Fruit fly (Drosophila melanogaster) whole organism, embryonic: ENCODE data around the gene chrb.

Experiments used
- Ada2b ChIP-seq: fragments of 200-800 bp; sonication (Bioruptor generic); IDR thresholded peaks from 2 replicates; pipeline ENCODE4 v1.3.6; 2022; ENCODE audit warnings: missing biosample characterization, missing genetic modification characterization
- B-H1 ChIP-seq: fragments of 200-800 bp; sonication (Bioruptor generic); IDR thresholded peaks from 3 replicates; pipeline ENCODE4 v1.3.6; 2022; ENCODE audit warnings: missing biosample characterization, missing genetic modification characterization
- BEAF-32 ChIP-seq: fragments of 200-800 bp; sonication (Bioruptor generic); optimal IDR thresholded peaks from 3 replicates; lab custom pipeline; 2017; ENCODE audit warnings: missing biosample characterization, missing genetic modification characterization, mild to moderate bottlenecking, moderate library complexity, missing genetic modification reagents
- Bdp1 ChIP-seq: fragments of 200-800 bp; sonication (Bioruptor generic); optimal IDR thresholded peaks from 3 replicates; lab custom pipeline; 2016; ENCODE audit warnings: missing biosample characterization, missing genetic modification characterization
- CG10979 ChIP-seq: fragments of 200-800 bp; sonication (Bioruptor generic); optimal IDR thresholded peaks from 2 replicates; lab custom pipeline; 2018; ENCODE audit warnings: missing biosample characterization, mild to moderate bottlenecking, missing genetic modification characterization, moderate library complexity
- CG12155 ChIP-seq: fragments of 200-800 bp; sonication (Bioruptor generic); optimal IDR thresholded peaks from 3 replicates; lab custom pipeline; 2016; ENCODE audit warnings: missing biosample characterization, missing genetic modification characterization
- CG12659 ChIP-seq: fragments of 200-800 bp; sonication (Bioruptor generic); optimal IDR thresholded peaks from 3 replicates; lab custom pipeline; 2017; ENCODE audit warnings: mild to moderate bottlenecking, missing biosample characterization, missing genetic modification reagents, missing genetic modification characterization
- CG13424 ChIP-seq: fragments of 200-800 bp; sonication (Bioruptor generic); optimal IDR thresholded peaks from 2 replicates; lab custom pipeline; 2019; ENCODE audit warnings: missing biosample characterization, mild to moderate bottlenecking, missing genetic modification characterization, moderate library complexity
- CG14667 ChIP-seq: fragments of 200-800 bp; sonication (Bioruptor generic); IDR thresholded peaks from 2 replicates; pipeline ENCODE4 v1.3.6; 2022; ENCODE audit warnings: missing biosample characterization, missing genetic modification characterization
- CG15696 ChIP-seq: fragments of 200-800 bp; sonication (Bioruptor generic); optimal IDR thresholded peaks from 2 replicates; lab custom pipeline; 2019; ENCODE audit warnings: missing biosample characterization, mild to moderate bottlenecking, missing genetic modification characterization, moderate library complexity
- CG16779 ChIP-seq: fragments of 200-800 bp; sonication (Bioruptor generic); IDR thresholded peaks from 2 replicates; pipeline ENCODE4 v1.3.6; 2022; ENCODE audit warnings: missing biosample characterization, missing genetic modification characterization
- CG17186 ChIP-seq: fragments of 200-800 bp; sonication (Bioruptor generic); optimal IDR thresholded peaks from 3 replicates; lab custom pipeline; 2017; ENCODE audit warnings: missing biosample characterization, missing genetic modification reagents, missing genetic modification characterization
- CG17568 ChIP-seq: fragments of 200-800 bp; sonication (Bioruptor generic); optimal IDR thresholded peaks from 2 replicates; lab custom pipeline; 2018; ENCODE audit warnings: missing biosample characterization, mild to moderate bottlenecking, missing genetic modification characterization, moderate library complexity
- CG2120 ChIP-seq: fragments of 200-800 bp; sonication (Bioruptor generic); optimal IDR thresholded peaks from 3 replicates; lab custom pipeline; 2016; ENCODE audit warnings: missing biosample characterization, missing genetic modification characterization
- CG31388 ChIP-seq: fragments of 200-800 bp; sonication (Bioruptor generic); optimal IDR thresholded peaks from 2 replicates; lab custom pipeline; 2016; ENCODE audit warnings: missing biosample characterization, missing genetic modification characterization
- CG3163 ChIP-seq: fragments of 200-800 bp; sonication (Bioruptor generic); optimal IDR thresholded peaks from 3 replicates; lab custom pipeline; 2016; ENCODE audit warnings: missing biosample characterization, missing genetic modification characterization
- CG32532 ChIP-seq: fragments of 200-800 bp; sonication (Bioruptor generic); IDR thresholded peaks from 2 replicates; pipeline ENCODE4 v1.3.6; 2022; ENCODE audit warnings: missing biosample characterization, missing genetic modification characterization
- CG3281 ChIP-seq: fragments of 200-800 bp; sonication (Bioruptor generic); optimal IDR thresholded peaks from 3 replicates; lab custom pipeline; 2017; ENCODE audit warnings: missing biosample characterization, mild to moderate bottlenecking, missing genetic modification characterization
- CG34224 ChIP-seq: fragments of 200-800 bp; sonication (Bioruptor generic); IDR thresholded peaks from 3 replicates; pipeline ENCODE4 v1.3.6; 2022; ENCODE audit warnings: missing biosample characterization, missing genetic modification characterization; ENCODE audit not compliant: partially characterized antibody
- CG6683 ChIP-seq: fragments of 200-800 bp; sonication (Bioruptor generic); optimal IDR thresholded peaks from 2 replicates; lab custom pipeline; 2017; ENCODE audit warnings: missing biosample characterization, mild to moderate bottlenecking, missing genetic modification characterization, missing genetic modification reagents
- CG6689 ChIP-seq: fragments of 200-800 bp; sonication (Bioruptor generic); IDR thresholded peaks from 2 replicates; pipeline ENCODE4 v1.3.6; 2022; ENCODE audit warnings: missing biosample characterization, missing genetic modification characterization
- CG7745 ChIP-seq: fragments of 200-800 bp; sonication (Bioruptor generic); optimal IDR thresholded peaks from 2 replicates; lab custom pipeline; 2018; ENCODE audit warnings: missing biosample characterization, mild to moderate bottlenecking, missing genetic modification characterization, moderate library complexity
- CG7987 ChIP-seq: fragments of 200-800 bp; sonication (Bioruptor generic); optimal IDR thresholded peaks from 2 replicates; lab custom pipeline; 2018; ENCODE audit warnings: missing biosample characterization, mild to moderate bottlenecking, missing genetic modification characterization, moderate library complexity
- CG8388 ChIP-seq: fragments of 200-800 bp; sonication (Bioruptor generic); optimal IDR thresholded peaks from 2 replicates; lab custom pipeline; 2019; ENCODE audit warnings: missing biosample characterization, mild to moderate bottlenecking, missing genetic modification characterization, moderate library complexity
- D19A ChIP-seq: fragments of 200-800 bp; optimal IDR thresholded peaks from 3 replicates; lab custom pipeline; 2019; ENCODE audit warnings: missing biosample characterization, mild to moderate bottlenecking, missing genetic modification characterization, moderate library complexity
- Dek ChIP-seq: fragments of 200-800 bp; sonication (Bioruptor generic); optimal IDR thresholded peaks from 3 replicates; lab custom pipeline; 2019; ENCODE audit warnings: missing biosample characterization, mild to moderate bottlenecking, missing genetic modification characterization, moderate library complexity
- HLH54F ChIP-seq: fragments of 200-800 bp; sonication (Bioruptor generic); optimal IDR thresholded peaks from 3 replicates; lab custom pipeline; 2016; ENCODE audit warnings: missing biosample characterization, missing genetic modification characterization
- Hmr ChIP-seq: fragments of 200-800 bp; sonication (Bioruptor generic); optimal IDR thresholded peaks from 3 replicates; lab custom pipeline; 2017; ENCODE audit warnings: mild to moderate bottlenecking, missing biosample characterization, missing genetic modification reagents, missing genetic modification characterization
- Hr78 ChIP-seq, 2 experiments: fragments of 200-800 bp in 1 of 2; fragments of >200 bp in 1 of 2; sonication (Bioruptor generic) in 1 of 2; optimal IDR thresholded peaks; 2 replicates each; lab custom pipeline; 2017 to 2019; ENCODE audit warnings: missing biosample characterization in 2 of 2, missing genetic modification characterization in 2 of 2, mild to moderate bottlenecking in 1 of 2, moderate library complexity in 1 of 2
- Pdp1 ChIP-seq, 2 experiments: fragments of 200-800 bp; sonication (Bioruptor generic); optimal IDR thresholded peaks; 3 replicates each; lab custom pipeline; 2016; ENCODE audit warnings: missing biosample characterization in 2 of 2, missing genetic modification characterization in 2 of 2, mild to moderate bottlenecking in 1 of 2, moderate library complexity in 1 of 2
- Ptx1 ChIP-seq: fragments of 200-800 bp; sonication (Bioruptor generic); IDR thresholded peaks from 2 replicates; pipeline ENCODE4 v1.3.6; 2022; ENCODE audit warnings: missing biosample characterization, missing genetic modification characterization
- Ravus ChIP-seq: fragments of 200-800 bp; sonication (Bioruptor generic); IDR thresholded peaks from 2 replicates; pipeline ENCODE4 v1.3.6; 2022; ENCODE audit warnings: missing biosample characterization, missing genetic modification characterization
- Ssrp ChIP-seq: fragments of 200-800 bp; sonication (Bioruptor generic); optimal IDR thresholded peaks from 2 replicates; lab custom pipeline; 2018; ENCODE audit warnings: missing biosample characterization, mild to moderate bottlenecking, missing genetic modification characterization, moderate library complexity
- ara ChIP-seq: fragments of 200-800 bp; sonication (Bioruptor generic); IDR thresholded peaks from 2 replicates; pipeline ENCODE4 v1.3.6; 2022; ENCODE audit warnings: missing biosample characterization, missing genetic modification characterization
- br ChIP-seq: fragments of >200 bp; optimal IDR thresholded peaks from 2 replicates; lab custom pipeline; 2017
- btn ChIP-seq: fragments of 200-800 bp; sonication (Bioruptor generic); optimal IDR thresholded peaks from 2 replicates; lab custom pipeline; 2016; ENCODE audit warnings: missing biosample characterization, missing genetic modification characterization
- corto ChIP-seq: fragments of 200-800 bp; sonication (Bioruptor generic); optimal IDR thresholded peaks from 2 replicates; lab custom pipeline; 2016; ENCODE audit warnings: missing biosample characterization, mild to moderate bottlenecking, missing genetic modification characterization, moderate library complexity
- crc ChIP-seq: fragments of 200-800 bp; sonication (Bioruptor generic); optimal IDR thresholded peaks from 2 replicates; lab custom pipeline; 2016; ENCODE audit warnings: missing biosample characterization, missing genetic modification characterization
- croc ChIP-seq: fragments of 200-800 bp; sonication (Bioruptor generic); conservative IDR thresholded peaks from 3 replicates; pipeline ENCODE4 v1.3.6; 2022; ENCODE audit warnings: missing biosample characterization, missing genetic modification characterization
- disco-r ChIP-seq: fragments of 200-800 bp; sonication (Bioruptor generic); optimal IDR thresholded peaks from 2 replicates; lab custom pipeline; 2016; ENCODE audit warnings: missing biosample characterization, missing genetic modification characterization
- exex ChIP-seq: fragments of 200-800 bp; sonication (Bioruptor generic); optimal IDR thresholded peaks from 4 replicates; lab custom pipeline; 2018; ENCODE audit warnings: missing biosample characterization, mild to moderate bottlenecking, missing genetic modification characterization, moderate library complexity
- lmd ChIP-seq: fragments of 200-800 bp; sonication (Bioruptor generic); IDR thresholded peaks from 2 replicates; pipeline ENCODE4 v1.3.6; 2022; ENCODE audit warnings: missing biosample characterization, missing genetic modification characterization
- phol ChIP-seq: fragments of 200-800 bp; sonication (Bioruptor generic); optimal IDR thresholded peaks from 3 replicates; lab custom pipeline; 2018; ENCODE audit warnings: missing biosample characterization, mild to moderate bottlenecking, missing genetic modification characterization, moderate library complexity
- pita ChIP-seq: fragments of 200-800 bp; sonication (Bioruptor generic); optimal IDR thresholded peaks from 2 replicates; lab custom pipeline; 2017; ENCODE audit warnings: missing biosample characterization, mild to moderate bottlenecking, missing genetic modification characterization
- pnt ChIP-seq: fragments of 200-800 bp; sonication (Bioruptor generic); optimal IDR thresholded peaks from 3 replicates; lab custom pipeline; 2016; ENCODE audit warnings: missing biosample characterization, missing genetic modification characterization
- sens ChIP-seq: fragments of 200-800 bp; sonication (Bioruptor generic); peaks from one replicate; lab custom pipeline; 2016; ENCODE audit warnings: missing biosample characterization, missing genetic modification characterization
- sima ChIP-seq: fragments of 200-800 bp; sonication (Bioruptor generic); optimal IDR thresholded peaks from 2 replicates; lab custom pipeline; 2016; ENCODE audit warnings: missing biosample characterization, missing genetic modification characterization
- sna ChIP-seq: fragments of 200-800 bp; sonication (Bioruptor generic); IDR thresholded peaks from 2 replicates; pipeline ENCODE4 v1.3.6; 2022; ENCODE audit warnings: missing biosample characterization, missing genetic modification characterization; ENCODE audit not compliant: partially characterized antibody
- tll ChIP-seq, 2 experiments: fragments of 200-800 bp in 1 of 2; fragments of >200 bp in 1 of 2; sonication (Bioruptor generic) in 1 of 2; optimal IDR thresholded peaks; 2 replicates each; lab custom pipeline; 2017 to 2019; ENCODE audit warnings: missing biosample characterization in 2 of 2, missing genetic modification characterization in 2 of 2, mild to moderate bottlenecking in 1 of 2, moderate library complexity in 1 of 2
- unpg ChIP-seq: fragments of 200-800 bp; sonication (Bioruptor generic); optimal IDR thresholded peaks from 3 replicates; lab custom pipeline; 2018; ENCODE audit warnings: missing biosample characterization, mild to moderate bottlenecking, missing genetic modification characterization, moderate library complexity

The chrb gene

dm6 chr3L:11465371-11465914 is 21.9 kb upstream of the chrb start, which contains the start of gene Fum3 (continued):
- TF ChIP-seq CG8388 (GFP tag; lab: Kevin White, UChicago) (no peak), CG10979 (peak; percentile 24), Pdp1 (GFP tag; optimal IDR thresholded peaks at IDR 0.05; lab: Kevin White, UChicago) (no peak), tll (GFP tag; optimal IDR thresholded peaks at IDR 0.05; lab: Kevin White, UChicago) (no peak), ara (peak; percentile 53; the same call in 1 of the 2 replicates), CG17186 (GFP tag; lab: Kevin White, UChicago) (no peak), CG34224 (GFP tag; lab: Robert Waterston, UW) (no peak), CG6689 (GFP tag; lab: Robert Waterston, UW) (peak; percentile 50; the same call in 1 of the 2 replicates), CG7987 (GFP tag; lab: Kevin White, UChicago) (no peak), Bdp1 (GFP tag; lab: Kevin White, UChicago) (no peak), disco-r (GFP tag; lab: Kevin White, UChicago) (no peak), btn (GFP tag; lab: Kevin White, UChicago) (no peak), sens (GFP tag; lab: Kevin White, UChicago) (peak; percentile 83), CG31388 (no peak), HLH54F (GFP tag; lab: Kevin White, UChicago) (no peak), phol (tag; lab: Kevin White, UChicago) (peak; percentile 29), corto (no peak), lmd (GFP tag; lab: Robert Waterston, UW) (peak; percentile 27; the same call in 1 of the 2 replicates), CG12155 (GFP tag; lab: Kevin White, UChicago) (no peak), Dek (tag; lab: Kevin White, UChicago) (no peak), CG12659 (GFP tag; lab: Kevin White, UChicago) (no peak), CG32532 (no peak), CG3281 (GFP tag; lab: Kevin White, UChicago) (no peak), CG13424 (tag; lab: Kevin White, UChicago) (no peak), pita (GFP tag; lab: Kevin White, UChicago) (no peak), CG7745 (tag; lab: Kevin White, UChicago) (no peak), exex (tag; lab: Kevin White, UChicago) (no peak), croc (GFP tag; lab: Robert Waterston, UW) (peak; percentile 13; the same call in 1 of the 3 replicates), pnt (GFP tag; lab: Kevin White, UChicago) (no peak), sima (no peak), CG14667 (GFP tag; lab: Robert Waterston, UW) (0 out of 2 replicates have a peak, but pooled peaks have one; percentile 3), Ssrp (no peak), Hmr (no peak), Ptx1 (no peak), CG2120 (no peak), CG16779 (GFP tag; lab: Robert Waterston, UW) (no peak), br (no peak), crc (GFP tag; lab: Kevin White, UChicago) (no peak), Ada2b (GFP tag; lab: Robert Waterston, UW) (peak; percentile 37; the same call in 1 of the 2 replicates), CG3163 (GFP tag; lab: Kevin White, UChicago) (no peak), CG15696 (tag; lab: Kevin White, UChicago) (peak; percentile 24), D19A (no peak), Ravus (GFP tag; lab: Robert Waterston, UW) (no peak), unpg (no peak), CG6683 (no peak), CG17568 (GFP tag; lab: Kevin White, UChicago) (no peak), BEAF-32 (GFP tag; lab: Kevin White, UChicago) (no peak), B-H1 (no peak), Hr78 (GFP tag; optimal IDR thresholded peaks at IDR 0.05; lab: Kevin White, UChicago) (no peak), sna (GFP tag; lab: Robert Waterston, UW) (no peak)
